Fruit fly (Drosophila melanogaster) whole organism, embryonic: ENCODE results near the gene CecA1.

ENCODE experiments used
- Adf1 ChIP-seq: fragments of 200-800 bp; sonication (Bioruptor generic); IDR thresholded peaks from 2 replicates; pipeline ENCODE4 v1.3.6; 2022; ENCODE audit warnings: missing biosample characterization, missing genetic modification characterization
- Antp ChIP-seq: fragments of 200-800 bp; sonication (Bioruptor generic); optimal IDR thresholded peaks from 3 replicates; lab custom pipeline; 2016; ENCODE audit warnings: missing biosample characterization, missing genetic modification characterization
- CG10209 ChIP-seq: fragments of 200-800 bp; sonication (Bioruptor generic); optimal IDR thresholded peaks from 3 replicates; lab custom pipeline; 2017; ENCODE audit warnings: missing biosample characterization, mild to moderate bottlenecking, missing genetic modification characterization, missing genetic modification reagents
- CG10267 ChIP-seq: fragments of 200-800 bp; sonication (Bioruptor generic); optimal IDR thresholded peaks from 2 replicates; lab custom pipeline; 2018; ENCODE audit warnings: missing biosample characterization, mild to moderate bottlenecking, missing genetic modification characterization, moderate library complexity
- CG11695 ChIP-seq: fragments of 200-800 bp; sonication (Bioruptor generic); IDR thresholded peaks from 3 replicates; pipeline ENCODE4 v1.3.6; 2022; ENCODE audit warnings: missing biosample characterization, missing genetic modification characterization
- CG12219 ChIP-seq: fragments of 200-800 bp; sonication (Bioruptor generic); optimal IDR thresholded peaks from 3 replicates; lab custom pipeline; 2018; ENCODE audit warnings: missing biosample characterization, mild to moderate bottlenecking, missing genetic modification characterization
- CG12391 ChIP-seq: fragments of 200-800 bp; sonication (Bioruptor generic); optimal IDR thresholded peaks from 3 replicates; lab custom pipeline; 2018; ENCODE audit warnings: missing biosample characterization, mild to moderate bottlenecking, missing genetic modification characterization, moderate library complexity
- CG13424 ChIP-seq: fragments of 200-800 bp; sonication (Bioruptor generic); optimal IDR thresholded peaks from 2 replicates; lab custom pipeline; 2019; ENCODE audit warnings: missing biosample characterization, mild to moderate bottlenecking, missing genetic modification characterization, moderate library complexity
- CG14050 ChIP-seq: fragments of 200-800 bp; sonication (Bioruptor generic); IDR thresholded peaks from 3 replicates; pipeline ENCODE4 v1.3.6; 2022; ENCODE audit warnings: missing biosample characterization, missing genetic modification characterization
- CG15011 ChIP-seq: fragments of 200-800 bp; sonication (Bioruptor generic); optimal IDR thresholded peaks from 3 replicates; lab custom pipeline; 2018; ENCODE audit warnings: missing biosample characterization, mild to moderate bottlenecking, missing genetic modification characterization
- CG1603 ChIP-seq: fragments of 200-800 bp; sonication (Bioruptor generic); optimal IDR thresholded peaks from 2 replicates; lab custom pipeline; 2019; ENCODE audit warnings: missing biosample characterization, mild to moderate bottlenecking, missing genetic modification characterization, moderate library complexity
- CG16863 ChIP-seq: fragments of 200-800 bp; sonication (Bioruptor generic); optimal IDR thresholded peaks from 3 replicates; lab custom pipeline; 2016; ENCODE audit warnings: missing biosample characterization, missing genetic modification characterization
- CG18476 ChIP-seq: fragments of 200-800 bp; sonication (Bioruptor generic); optimal IDR thresholded peaks from 2 replicates; lab custom pipeline; 2016; ENCODE audit warnings: missing biosample characterization, mild to moderate bottlenecking, missing genetic modification characterization
- CG30403 ChIP-seq: fragments of 200-800 bp; sonication (Bioruptor generic); optimal IDR thresholded peaks from 3 replicates; lab custom pipeline; 2016; ENCODE audit warnings: missing biosample characterization, missing genetic modification characterization
- CG31224 ChIP-seq: fragments of 200-800 bp; sonication (Bioruptor generic); IDR thresholded peaks from 2 replicates; pipeline ENCODE4 v1.3.6; 2022; ENCODE audit warnings: missing biosample characterization, missing genetic modification characterization
- CG31441 ChIP-seq: fragments of 200-800 bp; sonication (Bioruptor generic); IDR thresholded peaks from 2 replicates; pipeline ENCODE4 v1.3.6; 2022; ENCODE audit warnings: missing biosample characterization, missing genetic modification characterization
- CG43689 ChIP-seq: fragments of 200-800 bp; sonication (Bioruptor generic); IDR thresholded peaks from 2 replicates; pipeline ENCODE4 v1.3.6; 2022; ENCODE audit warnings: missing biosample characterization, missing genetic modification characterization
- CG7928 ChIP-seq: fragments of 200-800 bp; sonication (Bioruptor generic); optimal IDR thresholded peaks from 2 replicates; lab custom pipeline; 2017; ENCODE audit warnings: missing biosample characterization, mild to moderate bottlenecking, missing genetic modification characterization
- CG8765 ChIP-seq: fragments of 200-800 bp; sonication (Bioruptor generic); IDR thresholded peaks from 2 replicates; pipeline ENCODE4 v1.3.6; 2022; ENCODE audit warnings: missing biosample characterization, missing genetic modification characterization
- CG8924 ChIP-seq: fragments of 200-800 bp; optimal IDR thresholded peaks from 3 replicates; lab custom pipeline; 2019; ENCODE audit warnings: missing biosample characterization, mild to moderate bottlenecking, missing genetic modification characterization, moderate library complexity
- CG9215 ChIP-seq: fragments of 200-800 bp; sonication (Bioruptor generic); IDR thresholded peaks from 2 replicates; pipeline ENCODE4 v1.3.6; 2022; ENCODE audit warnings: missing biosample characterization, missing genetic modification characterization
- Fer3 ChIP-seq: fragments of 200-800 bp; sonication (Bioruptor generic); optimal IDR thresholded peaks from 2 replicates; lab custom pipeline; 2018; ENCODE audit warnings: missing biosample characterization, mild to moderate bottlenecking, missing genetic modification characterization, moderate library complexity
- HLHmδ ChIP-seq: fragments of 200-800 bp; sonication (Bioruptor generic); optimal IDR thresholded peaks from 2 replicates; lab custom pipeline; 2018; ENCODE audit warnings: missing biosample characterization, mild to moderate bottlenecking, missing genetic modification characterization, moderate library complexity
- Hey ChIP-seq: fragments of 200-800 bp; sonication (Bioruptor generic); optimal IDR thresholded peaks from 3 replicates; lab custom pipeline; 2018; ENCODE audit warnings: missing biosample characterization, mild to moderate bottlenecking, missing genetic modification characterization
- HmgZ ChIP-seq: fragments of 200-800 bp; sonication (Bioruptor generic); optimal IDR thresholded peaks from 2 replicates; lab custom pipeline; 2018; ENCODE audit warnings: missing biosample characterization, mild to moderate bottlenecking, missing genetic modification characterization
- Hr51 ChIP-seq, 2 experiments: fragments of 200-800 bp; sonication (Bioruptor generic); optimal IDR thresholded peaks; 2 replicates in 1 of 2; 3 replicates in 1 of 2; lab custom pipeline; 2016 to 2018; ENCODE audit warnings: missing biosample characterization in 2 of 2, missing genetic modification characterization in 2 of 2, mild to moderate bottlenecking in 1 of 2, moderate library complexity in 1 of 2
- Hr78 ChIP-seq, 2 experiments: fragments of 200-800 bp in 1 of 2; fragments of >200 bp in 1 of 2; sonication (Bioruptor generic) in 1 of 2; optimal IDR thresholded peaks; 2 replicates each; lab custom pipeline; 2017 to 2019; ENCODE audit warnings: missing biosample characterization in 2 of 2, missing genetic modification characterization in 2 of 2, mild to moderate bottlenecking in 1 of 2, moderate library complexity in 1 of 2
- Hsf ChIP-seq: fragments of 200-800 bp; sonication (Bioruptor generic); optimal IDR thresholded peaks from 3 replicates; lab custom pipeline; 2016; ENCODE audit warnings: missing biosample characterization, missing genetic modification characterization
- Myb ChIP-seq: fragments of 200-800 bp; sonication (Bioruptor generic); optimal IDR thresholded peaks from 2 replicates; lab custom pipeline; 2016; ENCODE audit warnings: missing biosample characterization, missing genetic modification characterization
- PHDP ChIP-seq: fragments of 200-800 bp; sonication (Bioruptor generic); optimal IDR thresholded peaks from 3 replicates; lab custom pipeline; 2018; ENCODE audit warnings: missing biosample characterization, mild to moderate bottlenecking, missing genetic modification characterization, moderate library complexity
- Pdp1 ChIP-seq, 2 experiments: fragments of 200-800 bp; sonication (Bioruptor generic); optimal IDR thresholded peaks; 3 replicates each; lab custom pipeline; 2016; ENCODE audit warnings: missing biosample characterization in 2 of 2, missing genetic modification characterization in 2 of 2, mild to moderate bottlenecking in 1 of 2, moderate library complexity in 1 of 2
- Poxn ChIP-seq: fragments of 200-800 bp; sonication (Bioruptor generic); IDR thresholded peaks from 2 replicates; pipeline ENCODE4 v1.3.6; 2022; ENCODE audit warnings: missing biosample characterization, missing genetic modification characterization
- al ChIP-seq: fragments of 200-800 bp; sonication (Bioruptor generic); IDR thresholded peaks from 2 replicates; pipeline ENCODE4 v1.3.6; 2022; ENCODE audit warnings: missing biosample characterization, missing genetic modification characterization
- bab2 ChIP-seq: fragments of 200-800 bp; sonication (Bioruptor generic); optimal IDR thresholded peaks from 2 replicates; lab custom pipeline; 2016; ENCODE audit warnings: missing biosample characterization, missing genetic modification characterization
- bcd ChIP-seq: fragments of 200-800 bp; sonication (Bioruptor generic); optimal IDR thresholded peaks from 2 replicates; lab custom pipeline; 2017; ENCODE audit warnings: missing biosample characterization, mild to moderate bottlenecking, missing genetic modification characterization
- cato ChIP-seq: fragments of 200-800 bp; sonication (Bioruptor generic); optimal IDR thresholded peaks from 2 replicates; lab custom pipeline; 2016; ENCODE audit warnings: missing biosample characterization, missing genetic modification characterization, borderline replicate concordance
- danr ChIP-seq: fragments of 200-800 bp; sonication (Bioruptor generic); IDR thresholded peaks from 2 replicates; pipeline ENCODE4 v1.3.6; 2022; ENCODE audit warnings: missing biosample characterization, missing genetic modification characterization
- eyg ChIP-seq: fragments of 200-800 bp; sonication (Bioruptor generic); optimal IDR thresholded peaks from 3 replicates; lab custom pipeline; 2016; ENCODE audit warnings: missing biosample characterization, missing genetic modification characterization
- gcm2 ChIP-seq: fragments of 200-800 bp; sonication (Bioruptor generic); optimal IDR thresholded peaks from 2 replicates; lab custom pipeline; 2016; ENCODE audit warnings: missing biosample characterization, missing genetic modification characterization
- gem ChIP-seq: fragments of 200-800 bp; sonication (Bioruptor generic); optimal IDR thresholded peaks from 2 replicates; lab custom pipeline; 2019; ENCODE audit warnings: missing biosample characterization, mild to moderate bottlenecking, missing genetic modification characterization, moderate library complexity
- hth ChIP-seq: fragments of >200 bp; optimal IDR thresholded peaks from 2 replicates; lab custom pipeline; 2017; ENCODE audit warnings: inconsistent platforms
- lola ChIP-seq, 3 experiments: fragments of >200 bp in 2 of 3; fragments of 200-800 bp in 1 of 3; sonication (Bioruptor generic) in 1 of 3; optimal IDR thresholded peaks; 2 replicates each; lab custom pipeline; 2017 to 2019; ENCODE audit warnings: missing biosample characterization in 3 of 3, missing genetic modification characterization in 3 of 3, mild to moderate bottlenecking in 1 of 3, moderate library complexity in 1 of 3
- pb ChIP-seq: fragments of 200-800 bp; sonication (Bioruptor generic); optimal IDR thresholded peaks from 3 replicates; lab custom pipeline; 2016; ENCODE audit warnings: missing biosample characterization, missing genetic modification characterization
- pum ChIP-seq: fragments of 200-800 bp; sonication (Bioruptor generic); optimal IDR thresholded peaks from 2 replicates; lab custom pipeline; 2016; ENCODE audit warnings: missing biosample characterization, missing genetic modification characterization
- repo ChIP-seq: fragments of 200-800 bp; sonication (Bioruptor generic); optimal IDR thresholded peaks from 2 replicates; lab custom pipeline; 2016; ENCODE audit warnings: missing biosample characterization, missing genetic modification characterization
- row ChIP-seq: fragments of 200-800 bp; sonication (Bioruptor generic); IDR thresholded peaks from 3 replicates; pipeline ENCODE4 v1.3.6; 2022; ENCODE audit warnings: missing biosample characterization, missing genetic modification characterization
- seq ChIP-seq: fragments of 200-800 bp; sonication (Bioruptor generic); IDR thresholded peaks from 2 replicates; pipeline ENCODE4 v1.3.6; 2022; ENCODE audit warnings: missing biosample characterization, missing genetic modification characterization
- shn ChIP-seq: fragments of 200-800 bp; sonication (Bioruptor generic); optimal IDR thresholded peaks from 3 replicates; lab custom pipeline; 2016; ENCODE audit warnings: missing biosample characterization, missing genetic modification characterization
- ssp ChIP-seq: fragments of 200-800 bp; sonication (Bioruptor generic); IDR thresholded peaks from 2 replicates; pipeline ENCODE4 v1.3.6; 2022; ENCODE audit warnings: missing biosample characterization, missing genetic modification characterization
- zfh1 ChIP-seq: fragments of 200-800 bp; sonication (Bioruptor generic); IDR thresholded peaks from 3 replicates; pipeline ENCODE4 v1.3.6; 2022; ENCODE audit warnings: missing biosample characterization, missing genetic modification characterization

Gene CecA1

DNA sequence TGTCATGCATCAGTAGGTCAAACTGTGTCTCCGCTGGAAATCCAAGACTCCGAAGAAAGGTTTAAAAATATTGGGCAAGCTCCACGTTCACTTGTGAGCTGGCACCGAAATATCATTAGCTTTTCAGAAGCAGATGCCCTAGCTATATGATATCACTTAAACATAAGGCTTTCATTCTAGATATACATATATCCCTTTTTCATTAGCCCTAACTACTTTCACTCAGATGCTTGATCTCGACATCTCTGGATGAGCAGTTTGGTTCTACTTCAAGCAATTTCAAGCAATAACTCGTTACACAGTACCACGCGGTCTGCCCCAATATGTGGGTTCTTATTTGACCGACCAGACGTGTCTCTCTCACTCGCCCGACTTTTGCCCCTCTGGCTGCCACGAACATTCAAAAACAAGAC, 19.2 kb upstream of the CecA1 start (continued):
- TF ChIP-seq repo (GFP tag; lab: Kevin White, UChicago) (peak; percentile 30), CG9215 (GFP tag; lab: Robert Waterston, UW) (0 out of 2 replicates have a peak, but pooled peaks have one; percentile 5), CG12391 (peak; percentile 39), CG16863 (GFP tag; lab: Kevin White, UChicago) (peak; percentile 61), Antp (GFP tag; lab: Kevin White, UChicago) (peak; percentile 57), danr (GFP tag; lab: Robert Waterston, UW) (no peak), CG11695 (GFP tag; lab: Robert Waterston, UW) (0 out of 3 replicates have a peak, but pooled peaks have one; percentile 34), gcm2 (no peak), seq (no peak), CG14050 (GFP tag; lab: Robert Waterston, UW) (no peak), Fer3 (tag; lab: Kevin White, UChicago) (no peak), CG30403 (peak; percentile 53), HmgZ (tag; lab: Kevin White, UChicago) (peak; percentile 8), Adf1 (GFP tag; lab: Robert Waterston, UW) (no peak), CG31224 (0 out of 2 replicates have a peak, but pooled peaks have one; percentile 36), Hsf (GFP tag; lab: Kevin White, UChicago) (peak; percentile 31), al (GFP tag; lab: Robert Waterston, UW) (0 out of 2 replicates have a peak, but pooled peaks have one; percentile 38), hth (lab: Kevin White, UChicago) (no peak), zfh1 (peak; percentile 48; the same call in 1 of the 3 replicates), CG18476 (GFP tag; lab: Kevin White, UChicago) (no peak), PHDP (tag; lab: Kevin White, UChicago) (peak; percentile 23), CG15011 (GFP tag; lab: Kevin White, UChicago) (no peak), Hey (no peak), Hr51 (GFP tag; optimal IDR thresholded peaks at IDR 0.05; lab: Kevin White, UChicago) (peak in 1 of 2 experiments; percentile 65), bab2 (GFP tag; lab: Kevin White, UChicago) (peak; percentile 24), cato (GFP tag; lab: Kevin White, UChicago) (no peak), lola (GFP tag; optimal IDR thresholded peaks at IDR 0.05; lab: Kevin White, UChicago) (peak in 1 of 3 experiments; percentile 33), CG10209 (GFP tag; lab: Kevin White, UChicago) (peak; percentile 23), bcd (GFP tag; lab: Kevin White, UChicago) (peak; percentile 56), Myb (GFP tag; lab: Kevin White, UChicago) (peak; percentile 18), CG8765 (no peak), CG43689 (GFP tag; lab: Robert Waterston, UW) (no peak), CG31441 (GFP tag; lab: Robert Waterston, UW) (peak; percentile 45; the same call in 1 of the 2 replicates), CG7928 (GFP tag; lab: Kevin White, UChicago) (no peak), CG8924 (tag; lab: Kevin White, UChicago) (peak; percentile 12), pb (GFP tag; lab: Kevin White, UChicago) (peak; percentile 47), HLHmδ (GFP tag; lab: Kevin White, UChicago) (no peak), Poxn (GFP tag; lab: Robert Waterston, UW) (no peak), CG13424 (tag; lab: Kevin White, UChicago) (peak; percentile 45), CG10267 (tag; lab: Kevin White, UChicago) (peak; percentile 5), ssp (GFP tag; lab: Robert Waterston, UW) (0 out of 2 replicates have a peak, but pooled peaks have one; percentile 30), Hr78 (GFP tag; optimal IDR thresholded peaks at IDR 0.05; lab: Kevin White, UChicago) (peak in 1 of 2 experiments; percentile 33), Pdp1 (GFP tag; optimal IDR thresholded peaks at IDR 0.05; lab: Kevin White, UChicago) (peak; percentile 45 to 65), gem (tag; lab: Kevin White, UChicago) (peak; percentile 61), CG12219 (GFP tag; lab: Kevin White, UChicago) (peak; percentile 37), eyg (GFP tag; lab: Kevin White, UChicago) (peak; percentile 32), pum (GFP tag; lab: Kevin White, UChicago) (peak; percentile 29), shn (GFP tag; lab: Kevin White, UChicago) (peak; percentile 66), row (GFP tag; lab: Robert Waterston, UW) (peak; percentile 66), CG1603 (tag; lab: Kevin White, UChicago) (peak; percentile 34)
